Worm (Caenorhabditis elegans) whole organism, L3 larva: ENCODE measurements around the gene tsr-1.
A peak's percentile ranks its signal among the peaks of the same experiment; 100 is the strongest.

Source experiments
- R02D3.7 ChIP-seq: fragments of 150-350 bp; optimal IDR thresholded peaks from 2 replicates; lab custom pipeline; 2014; ENCODE audit warnings: missing biosample characterization, missing genetic modification characterization
- aly-2 ChIP-seq: fragments of 150-350 bp; optimal IDR thresholded peaks from 2 replicates; lab custom pipeline; 2014; ENCODE audit warnings: missing biosample characterization, missing genetic modification characterization
- ceh-16 ChIP-seq: sonication (generic microtip); optimal IDR thresholded peaks from 2 replicates; lab custom pipeline; 2017; ENCODE audit warnings: missing biosample characterization, missing genetic modification characterization
- ceh-28 ChIP-seq: fragments of 150-350 bp; optimal IDR thresholded peaks from 2 replicates; lab custom pipeline; 2014; ENCODE audit warnings: missing biosample characterization, missing genetic modification reagents, missing genetic modification characterization
- ceh-82 ChIP-seq: fragments of 150-350 bp; optimal IDR thresholded peaks from 2 replicates; lab custom pipeline; 2014; ENCODE audit warnings: missing biosample characterization, missing genetic modification characterization
- ceh-9 ChIP-seq: sonication (generic microtip); optimal IDR thresholded peaks from 2 replicates; lab custom pipeline; 2018; ENCODE audit warnings: missing biosample characterization, missing genetic modification characterization
- daf-12 ChIP-seq: fragments of 150-350 bp; optimal IDR thresholded peaks from 2 replicates; lab custom pipeline; 2014; ENCODE audit warnings: missing biosample characterization, missing genetic modification reagents, missing genetic modification characterization
- egl-27 ChIP-seq: sonication (generic microtip); optimal IDR thresholded peaks from 4 replicates; lab custom pipeline; 2017; ENCODE audit warnings: missing biosample characterization, missing genetic modification reagents, missing genetic modification characterization
- egl-5 ChIP-seq: fragments of 150-350 bp; optimal IDR thresholded peaks from 2 replicates; lab custom pipeline; 2017; ENCODE audit warnings: missing biosample characterization, missing genetic modification reagents, missing genetic modification characterization, inconsistent platforms
- elt-1 ChIP-seq: fragments of 150-350 bp; optimal IDR thresholded peaks from 2 replicates; lab custom pipeline; 2014; ENCODE audit warnings: missing biosample characterization, missing genetic modification characterization
- elt-2 ChIP-seq: sonication (generic microtip); optimal IDR thresholded peaks from 2 replicates; lab custom pipeline; 2016; ENCODE audit warnings: missing genetic modification reagents, mild to moderate bottlenecking, missing genetic modification characterization, missing compliant biosample characterization
- elt-3 ChIP-seq, 3 experiments: fragments of 150-350 bp in 1 of 3; sonication (generic microtip) in 2 of 3; optimal IDR thresholded peaks; 2 replicates in 2 of 3; 4 replicates in 1 of 3; lab custom pipeline; 2014 to 2017; ENCODE audit warnings: missing biosample characterization in 3 of 3, missing genetic modification characterization in 3 of 3
- fkh-10 ChIP-seq: sonication (generic microtip); optimal IDR thresholded peaks from 2 replicates; lab custom pipeline; 2017; ENCODE audit warnings: missing biosample characterization, missing genetic modification reagents, missing genetic modification characterization
- fkh-2 ChIP-seq: fragments of 150-350 bp; optimal IDR thresholded peaks from 2 replicates; lab custom pipeline; 2014; ENCODE audit warnings: missing biosample characterization, missing genetic modification reagents, missing genetic modification characterization
- fos-1 ChIP-seq: fragments of 150-350 bp; optimal IDR thresholded peaks from 2 replicates; lab custom pipeline; 2014; ENCODE audit warnings: missing biosample characterization, missing genetic modification characterization
- hmg-11 ChIP-seq: sonication (generic microtip); optimal IDR thresholded peaks from 2 replicates; lab custom pipeline; 2016; ENCODE audit warnings: missing genetic modification characterization, missing compliant biosample characterization
- jun-1 ChIP-seq: fragments of 150-350 bp; optimal IDR thresholded peaks from 2 replicates; lab custom pipeline; 2014; ENCODE audit warnings: missing biosample characterization, missing genetic modification reagents, missing genetic modification characterization
- lin-15B ChIP-seq: fragments of 150-350 bp; optimal IDR thresholded peaks from 2 replicates; lab custom pipeline; 2014; ENCODE audit warnings: missing biosample characterization, missing genetic modification characterization
- lin-39 ChIP-seq: fragments of 150-350 bp; optimal IDR thresholded peaks from 2 replicates; lab custom pipeline; 2018; ENCODE audit warnings: missing biosample characterization, missing genetic modification reagents, missing genetic modification characterization
- mml-1 ChIP-seq: fragments of 150-350 bp; sonication (generic microtip); optimal IDR thresholded peaks from 3 replicates; lab custom pipeline; 2014; ENCODE audit warnings: missing biosample characterization, missing genetic modification characterization
- nfya-1 ChIP-seq: sonication (generic microtip); optimal IDR thresholded peaks from 2 replicates; lab custom pipeline; 2017; ENCODE audit warnings: missing genetic modification characterization, mild to moderate bottlenecking, missing compliant biosample characterization, antibody characterized with exemption, moderate library complexity; ENCODE audit not compliant: insufficient read depth
- nhr-11 ChIP-seq: fragments of 150-350 bp; optimal IDR thresholded peaks from 2 replicates; lab custom pipeline; 2014; ENCODE audit warnings: missing biosample characterization, missing genetic modification characterization
- nhr-23 ChIP-seq: fragments of 150-350 bp; optimal IDR thresholded peaks from 2 replicates; lab custom pipeline; 2014; ENCODE audit warnings: missing biosample characterization, missing genetic modification reagents, missing genetic modification characterization
- nhr-25 ChIP-seq: sonication (generic microtip); optimal IDR thresholded peaks from 2 replicates; lab custom pipeline; 2017; ENCODE audit warnings: missing biosample characterization, missing genetic modification characterization
- nhr-28 ChIP-seq: fragments of 150-350 bp; optimal IDR thresholded peaks from 2 replicates; lab custom pipeline; 2014; ENCODE audit warnings: missing biosample characterization, missing genetic modification characterization
- nhr-43 ChIP-seq: sonication (generic microtip); optimal IDR thresholded peaks from 2 replicates; lab custom pipeline; 2016; ENCODE audit warnings: mild to moderate bottlenecking, missing genetic modification characterization, missing compliant biosample characterization; ENCODE audit not compliant: poor library complexity, severe bottlenecking
- nhr-67 ChIP-seq: fragments of 150-350 bp; optimal IDR thresholded peaks from 2 replicates; lab custom pipeline; 2014; ENCODE audit warnings: missing biosample characterization, missing genetic modification characterization
- nhr-77 ChIP-seq: fragments of 150-350 bp; optimal IDR thresholded peaks from 2 replicates; lab custom pipeline; 2014; ENCODE audit warnings: missing biosample characterization, missing genetic modification characterization
- pqm-1 ChIP-seq: fragments of 150-350 bp; optimal IDR thresholded peaks from 2 replicates; lab custom pipeline; 2017; ENCODE audit warnings: missing biosample characterization, missing genetic modification characterization, inconsistent platforms
- skn-1 ChIP-seq: fragments of 150-350 bp; optimal IDR thresholded peaks from 2 replicates; lab custom pipeline; 2014; ENCODE audit warnings: missing biosample characterization, missing genetic modification characterization
- snpc-4 ChIP-seq: fragments of 150-350 bp; optimal IDR thresholded peaks from 2 replicates; lab custom pipeline; 2014; ENCODE audit warnings: missing biosample characterization, missing genetic modification characterization
- tbx-2 ChIP-seq: sonication (generic microtip); optimal IDR thresholded peaks from 2 replicates; lab custom pipeline; 2016; ENCODE audit warnings: mild to moderate bottlenecking, missing genetic modification characterization, missing compliant biosample characterization
- unc-39 ChIP-seq: sonication (generic microtip); optimal IDR thresholded peaks from 4 replicates; lab custom pipeline; 2017; ENCODE audit warnings: missing biosample characterization, missing genetic modification characterization
- unc-62 ChIP-seq: fragments of 150-350 bp; sonication (generic microtip); optimal IDR thresholded peaks from 4 replicates; lab custom pipeline; 2014; ENCODE audit warnings: missing biosample characterization, missing genetic modification reagents, missing genetic modification characterization
- zag-1 ChIP-seq: fragments of 150-350 bp; optimal IDR thresholded peaks from 2 replicates; lab custom pipeline; 2014; ENCODE audit warnings: missing biosample characterization, missing genetic modification characterization
- ztf-11 ChIP-seq: fragments of 150-350 bp; optimal IDR thresholded peaks from 2 replicates; lab custom pipeline; 2014; ENCODE audit warnings: missing biosample characterization, missing genetic modification characterization
- ztf-4 ChIP-seq: fragments of 150-350 bp; optimal IDR thresholded peaks from 2 replicates; lab custom pipeline; 2014; ENCODE audit warnings: missing biosample characterization, missing genetic modification characterization

tsr-1 gene

DNA sequence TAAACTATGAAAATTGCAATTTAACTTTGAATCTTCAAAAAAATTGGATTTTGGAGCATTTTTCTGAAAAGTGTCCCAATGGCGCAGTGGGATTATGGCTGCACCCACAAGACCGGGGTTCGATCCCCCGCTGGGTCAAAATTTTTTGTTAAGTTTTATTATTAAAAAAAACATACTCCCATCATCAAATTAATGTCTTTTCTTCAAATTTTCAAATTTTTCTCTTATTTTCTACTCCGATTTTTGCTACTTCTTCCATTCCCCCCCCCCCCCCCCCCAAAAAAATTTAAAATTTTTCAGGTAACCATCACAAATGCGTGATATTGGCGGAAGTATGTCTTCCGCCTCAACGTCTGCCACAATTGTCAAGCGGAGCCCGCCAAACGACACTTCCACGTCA lies 30.2 kb downstream of the tsr-1 start, which contains the start of gene vab-19:
Gene vab-19, plus strand, starts transcription at position 301 of the 400 bp plus-strand sequence.
- TF ChIP-seq ztf-4 (tag; lab: Kevin White, UChicago) = no peak
- no peak for TF ChIP-seq tbx-2 (tag; lab: Kevin White, UChicago)
- no peak for TF ChIP-seq fkh-2 (tag; lab: Kevin White, UChicago)
- no peak for TF ChIP-seq ceh-28
- no peak for TF ChIP-seq ceh-82 (tag; lab: Kevin White, UChicago)
- TF ChIP-seq hmg-11 (tag; lab: Kevin White, UChicago) = no peak
- no peak for TF ChIP-seq daf-12 (tag; lab: Kevin White, UChicago)
- no peak for TF ChIP-seq elt-1 (tag; lab: Kevin White, UChicago)
- no peak for TF ChIP-seq nhr-28
- TF ChIP-seq mml-1 = no peak
- TF ChIP-seq jun-1 (tag; lab: Kevin White, UChicago) = no peak
- no peak for TF ChIP-seq lin-39 (tag; lab: Kevin White, UChicago)
- TF ChIP-seq ztf-11 (tag; lab: Kevin White, UChicago) = no peak
- TF ChIP-seq egl-27 (tag; lab: Kevin White, UChicago) = no peak
- no peak for TF ChIP-seq skn-1
- no peak for TF ChIP-seq nhr-11 (tag; lab: Kevin White, UChicago)
- no peak for TF ChIP-seq nhr-67
- no peak for TF ChIP-seq nhr-43 (tag; lab: Kevin White, UChicago)

DNA sequence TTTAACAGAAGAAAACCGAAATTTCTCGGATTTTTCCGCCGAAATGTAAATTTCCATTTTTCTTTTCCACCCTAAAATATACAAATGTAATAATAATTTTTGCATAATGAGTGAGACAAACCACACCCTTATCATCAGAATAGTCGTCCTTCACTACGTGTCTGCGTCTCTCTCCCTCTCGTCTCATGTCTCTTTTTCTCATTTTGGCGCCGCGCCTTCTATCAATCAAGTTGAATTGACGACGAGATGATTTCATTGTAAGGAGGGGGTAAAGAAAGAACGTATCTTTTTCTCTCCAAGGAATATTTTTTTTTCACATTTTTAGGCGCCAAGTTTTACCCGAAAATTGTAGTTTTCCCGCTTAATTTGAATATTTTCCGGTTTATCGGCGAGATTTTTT lies 30.9 kb downstream of the tsr-1 start:
- TF ChIP-seq lin-39 (tag; lab: Kevin White, UChicago) = no peak
- peak; percentile 48 for TF ChIP-seq nhr-25
- no peak for TF ChIP-seq ztf-11 (tag; lab: Kevin White, UChicago)
- no peak for TF ChIP-seq nhr-77 (tag; lab: Kevin White, UChicago)
- TF ChIP-seq nhr-23 = peak; percentile 29
- TF ChIP-seq lin-15B (tag; lab: Kevin White, UChicago) = no peak
- no peak for TF ChIP-seq nhr-67
- TF ChIP-seq jun-1 (tag; lab: Kevin White, UChicago) = no peak
- TF ChIP-seq elt-2 = peak; percentile 53

DNA sequence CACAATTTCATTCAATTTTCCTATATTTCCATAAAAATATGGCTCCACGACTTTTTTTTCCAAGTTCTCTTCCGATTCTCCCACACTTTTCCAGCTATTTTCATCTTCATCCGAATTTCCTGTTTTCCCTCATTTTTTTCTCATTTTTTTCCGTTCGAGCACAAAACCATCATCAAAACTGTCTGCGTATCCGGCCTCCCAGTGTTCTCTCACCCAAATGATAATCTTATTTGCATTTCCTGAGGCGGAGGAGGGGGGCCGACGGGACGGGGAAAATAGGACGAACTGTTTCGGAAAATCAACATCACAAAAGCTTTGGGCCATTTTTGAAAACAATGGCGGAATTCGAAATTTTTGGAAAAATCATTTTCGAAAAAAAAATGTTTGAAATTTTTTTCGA lies 32.9 kb downstream of the tsr-1 start:
- TF ChIP-seq lin-39 (tag; lab: Kevin White, UChicago) = no peak
- TF ChIP-seq unc-62 = no peak
- TF ChIP-seq elt-1 (tag; lab: Kevin White, UChicago) = no peak
- no peak for TF ChIP-seq zag-1 (tag; lab: Kevin White, UChicago)
- no peak for TF ChIP-seq elt-3 (tag; optimal IDR thresholded peaks at IDR 0.05; lab: Kevin White, UChicago)
- TF ChIP-seq ztf-4 (tag; lab: Kevin White, UChicago) = no peak
- no peak for TF ChIP-seq ceh-9 (tag; lab: Kevin White, UChicago)
- TF ChIP-seq aly-2 (tag; lab: Kevin White, UChicago) = no peak
- no peak for TF ChIP-seq egl-5 (tag; lab: Kevin White, UChicago)
- no peak for TF ChIP-seq nhr-77 (tag; lab: Kevin White, UChicago)

DNA sequence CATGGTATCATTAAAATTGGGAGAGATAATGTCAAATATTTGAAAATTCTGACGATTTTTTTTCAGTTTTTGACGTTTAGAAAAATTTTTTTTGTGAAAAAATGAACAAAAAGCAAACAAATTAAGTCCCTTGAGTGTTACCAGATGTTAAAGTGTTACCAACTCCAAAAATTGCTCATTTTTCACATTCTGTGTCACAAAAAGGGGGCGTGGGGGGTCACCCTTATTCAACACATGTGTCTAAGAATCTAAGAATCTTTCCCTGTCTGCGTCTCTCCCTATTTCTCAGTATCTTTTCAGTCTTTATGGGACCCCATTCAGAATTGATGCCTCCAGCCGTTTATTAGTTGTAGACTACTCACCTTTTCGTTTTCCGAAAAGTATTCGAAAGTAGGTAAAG lies 34.2 kb downstream of the tsr-1 start:
- TF ChIP-seq pqm-1 (no peak), nhr-23 (no peak), hmg-11 (tag; lab: Kevin White, UChicago) (no peak), lin-39 (tag; lab: Kevin White, UChicago) (no peak), fkh-10 (GFP tag; lab: Kevin White, UChicago) (no peak), ceh-9 (tag; lab: Kevin White, UChicago) (no peak), elt-2 (no peak), ceh-16 (no peak), skn-1 (no peak), unc-39 (no peak), R02D3.7 (tag; lab: Kevin White, UChicago) (no peak), snpc-4 (tag; lab: Kevin White, UChicago) (no peak), nfya-1 (tag; lab: Kevin White, UChicago) (no peak), jun-1 (tag; lab: Kevin White, UChicago) (no peak), fos-1 (tag; lab: Kevin White, UChicago) (no peak)
- TF ChIP-seq, all 47 proteins: peak for 0
